Worm (Caenorhabditis elegans): ENCODE measurements around the gene B0250.8.

- TF ChIP-seq him-1 (tag; optimal IDR thresholded peaks at IDR 0.05), result no peak
- no peak for TF ChIP-seq W03F9.2 (tag; optimal IDR thresholded peaks at IDR 0.05)
Measured at ce11 chrV:20453811-20454210, 16.5 kb downstream of the B0250.8 start, which contains the start of gene srd-70.
